Fruit fly (Drosophila melanogaster): ENCODE data around the gene GstD5.

dm6 chr3R:12344914-12345549 is 30.5 kb upstream of the GstD5 start:
- TF ChIP-seq CG8159 (tag; optimal IDR thresholded peaks at IDR 0.05) = no peak
- TF ChIP-seq fd96Ca (GFP tag; IDR thresholded peaks at IDR 0.05) = no peak
- no peak for TF ChIP-seq EcR (GFP tag; optimal IDR thresholded peaks at IDR 0.05)
- no peak for TF ChIP-seq CG12605 (GFP tag; IDR thresholded peaks at IDR 0.05)
- TF ChIP-seq CG4496 (GFP tag; IDR thresholded peaks at IDR 0.05) = no peak
- no peak for TF ChIP-seq CG10348 (GFP tag; IDR thresholded peaks at IDR 0.05)
- no peak for TF ChIP-seq CG8301 (tag; optimal IDR thresholded peaks at IDR 0.05)
- TF ChIP-seq CG9948 (tag; optimal IDR thresholded peaks at IDR 0.05) = no peak
- no peak for TF ChIP-seq Ets98B (GFP tag; IDR thresholded peaks at IDR 0.05)
- TF ChIP-seq CG13204 (GFP tag; optimal IDR thresholded peaks at IDR 0.05) = no peak
- no peak for TF ChIP-seq gl (tag; optimal IDR thresholded peaks at IDR 0.05)
- no peak for TF ChIP-seq Pif1A (GFP tag; optimal IDR thresholded peaks at IDR 0.05)
